Worm (Caenorhabditis elegans): Measurements from ENCODE around the gene srw-107.

Gene srw-107

DNA sequence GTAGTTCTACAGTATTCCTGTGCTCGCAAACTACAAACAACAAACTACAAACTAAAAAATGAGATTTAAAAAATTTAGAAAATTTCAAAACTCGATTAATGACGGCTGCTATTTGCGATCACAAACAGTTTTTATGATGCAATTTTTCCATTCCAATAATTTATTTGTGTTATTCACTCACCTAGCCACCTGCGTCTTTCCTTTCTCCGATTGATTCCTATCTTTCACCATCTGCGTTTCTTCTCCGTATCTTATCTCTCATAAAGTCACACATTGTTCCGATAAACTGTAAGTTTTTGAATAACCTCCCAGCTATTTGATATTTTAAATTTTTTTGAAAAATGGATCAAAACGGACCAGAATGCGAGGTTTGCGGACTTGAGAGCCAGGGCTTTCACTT, 12.8 kb upstream of the srw-107 start, which contains the start of gene nhr-132 (continued):
- TF ChIP-seq blmp-1 (tag; optimal IDR thresholded peaks at IDR 0.05) (peak; percentile 43), hpl-2 (GFP tag; optimal IDR thresholded peaks at IDR 0.05) (no peak), fkh-4 (tag; optimal IDR thresholded peaks at IDR 0.05; ENCODE audit: borderline replicate concordance) (no peak), lin-13 (GFP tag; optimal IDR thresholded peaks at IDR 0.05) (no peak), swsn-7 (tag; optimal IDR thresholded peaks at IDR 0.05) (no peak), egl-27 (tag; optimal IDR thresholded peaks at IDR 0.05) (no peak), mep-1 (tag; optimal IDR thresholded peaks at IDR 0.05) (peak; percentile 54), ceh-88 (GFP tag; IDR thresholded peaks at IDR 0.05) (no peak), C34B4.2 (tag; optimal IDR thresholded peaks at IDR 0.05) (no peak), skn-1 (tag; optimal IDR thresholded peaks at IDR 0.05) (no peak), nhr-237 (tag; optimal IDR thresholded peaks at IDR 0.05) (no peak), isw-1 (GFP tag; IDR thresholded peaks at IDR 0.05) (no peak), aha-1 (tag; optimal IDR thresholded peaks at IDR 0.05) (no peak), sup-37 (GFP tag; optimal IDR thresholded peaks at IDR 0.05) (no peak), lin-35 (GFP tag; optimal IDR thresholded peaks at IDR 0.05) (peak in 1 of 2 experiments; percentile 44), ceh-8 (GFP tag; optimal IDR thresholded peaks at IDR 0.05) (no peak), tbx-2 (tag; optimal IDR thresholded peaks at IDR 0.05) (no peak), efl-1 (optimal IDR thresholded peaks at IDR 0.05) (peak in 1 of 2 experiments; percentile 1), efl-1 (GFP tag; optimal IDR thresholded peaks at IDR 0.05 in 1 of 2) (no peak), unc-30 (tag; optimal IDR thresholded peaks at IDR 0.05) (no peak), nhr-84 (tag; optimal IDR thresholded peaks at IDR 0.05) (no peak), ama-1 (optimal IDR thresholded peaks at IDR 0.05) (no peak), unc-62 (GFP tag; optimal IDR thresholded peaks at IDR 0.05) (no peak), nhr-77 (tag; optimal IDR thresholded peaks at IDR 0.05) (peak; percentile 28), sptf-1 (tag; optimal IDR thresholded peaks at IDR 0.05) (no peak), xbp-1 (tag; optimal IDR thresholded peaks at IDR 0.05) (no peak), hlh-4 (tag; optimal IDR thresholded peaks at IDR 0.05) (no peak), nhr-12 (tag; optimal IDR thresholded peaks at IDR 0.05) (no peak), pag-3 (tag; optimal IDR thresholded peaks at IDR 0.05; ENCODE audit: borderline replicate concordance, insufficient read depth) (no peak), ceh-90 (tag; optimal IDR thresholded peaks at IDR 0.05) (no peak), irx-1 (tag; optimal IDR thresholded peaks at IDR 0.05) (no peak), zag-1 (tag; optimal IDR thresholded peaks at IDR 0.05) (no peak), nhr-85 (tag) (peak; percentile 77), elt-3 (tag; optimal IDR thresholded peaks at IDR 0.05) (peak in 2 of 6 experiments; percentile 25 to 44), lin-15B (tag; optimal IDR thresholded peaks at IDR 0.05) (no peak), ceh-63 (GFP tag; optimal IDR thresholded peaks at IDR 0.05) (no peak), nhr-71 (tag; optimal IDR thresholded peaks at IDR 0.05) (no peak), nhr-20 (tag; optimal IDR thresholded peaks at IDR 0.05) (peak; percentile 56), grh-1 (GFP tag; IDR thresholded peaks at IDR 0.05) (no peak), unc-86 (tag; optimal IDR thresholded peaks at IDR 0.05) (no peak), zip-4 (GFP tag; optimal IDR thresholded peaks at IDR 0.05) (no peak), lsy-2 (tag; optimal IDR thresholded peaks at IDR 0.05) (peak in 1 of 2 experiments; percentile 0), lin-14 (GFP tag; optimal IDR thresholded peaks at IDR 0.05) (peak; percentile 92), ztf-11 (tag; optimal IDR thresholded peaks at IDR 0.05) (no peak), C16A3.4 (tag; optimal IDR thresholded peaks at IDR 0.05) (no peak)

DNA sequence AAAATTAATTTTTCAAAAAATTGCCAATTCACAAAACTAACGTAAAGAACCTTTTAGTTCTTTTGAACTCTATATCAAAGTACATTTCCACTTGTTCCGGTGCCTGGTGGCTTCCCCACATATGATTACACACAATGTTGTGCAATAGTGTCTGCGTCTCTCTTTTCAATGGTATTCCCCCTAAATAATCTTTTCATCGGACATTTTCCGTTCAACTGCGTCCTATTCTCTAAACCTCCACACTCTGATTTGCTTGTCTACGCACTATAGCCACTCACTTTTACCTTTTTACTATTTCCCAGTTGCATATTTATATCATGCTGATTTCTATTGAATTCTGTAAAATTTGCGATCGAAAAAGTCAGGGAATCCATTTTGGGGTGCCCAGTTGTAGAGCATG, 10.6 kb upstream of the srw-107 start, which contains the start of gene nhr-58:
Gene nhr-58, plus strand, starts transcription at position 214 of the 400 bp plus-strand sequence.
- no peak for TF ChIP-seq irx-1 (tag; optimal IDR thresholded peaks at IDR 0.05)
- no peak for TF ChIP-seq vab-15 (tag; optimal IDR thresholded peaks at IDR 0.05)
- no peak for TF ChIP-seq zip-4 (GFP tag; optimal IDR thresholded peaks at IDR 0.05)
- TF ChIP-seq egl-13 (tag; optimal IDR thresholded peaks at IDR 0.05): no peak
- TF ChIP-seq dsc-1 (tag; optimal IDR thresholded peaks at IDR 0.05): no peak
- TF ChIP-seq lin-15B (tag; optimal IDR thresholded peaks at IDR 0.05): no peak
- TF ChIP-seq ets-5 (GFP tag; IDR thresholded peaks at IDR 0.05): no peak
- TF ChIP-seq nhr-71 (tag; optimal IDR thresholded peaks at IDR 0.05): peak; percentile 76
- no peak for TF ChIP-seq lin-39 (tag; optimal IDR thresholded peaks at IDR 0.05)
- no peak for TF ChIP-seq efl-3 (GFP tag; optimal IDR thresholded peaks at IDR 0.05)
- peak; percentile 70 to 83 for TF ChIP-seq egl-27 (tag; optimal IDR thresholded peaks at IDR 0.05)
- peak; percentile 27 for TF ChIP-seq ztf-4 (tag; optimal IDR thresholded peaks at IDR 0.05)
- peak in 2 of 3 experiments; percentile 8 to 17 for TF ChIP-seq dpl-1 (GFP tag; optimal IDR thresholded peaks at IDR 0.05)
- TF ChIP-seq nhr-20 (tag; optimal IDR thresholded peaks at IDR 0.05): peak; percentile 77
- no peak for TF ChIP-seq ztf-11 (tag; optimal IDR thresholded peaks at IDR 0.05)
- no peak for TF ChIP-seq lsy-2 (tag; optimal IDR thresholded peaks at IDR 0.05)
- no peak for TF ChIP-seq nhr-76 (tag; optimal IDR thresholded peaks at IDR 0.05)
- TF ChIP-seq ceh-88 (GFP tag; IDR thresholded peaks at IDR 0.05): no peak
- no peak for TF ChIP-seq pag-3 (tag; optimal IDR thresholded peaks at IDR 0.05; ENCODE audit: borderline replicate concordance, insufficient read depth)
- no peak for TF ChIP-seq zag-1 (tag; optimal IDR thresholded peaks at IDR 0.05)
- no peak for TF ChIP-seq grh-1 (GFP tag; IDR thresholded peaks at IDR 0.05)

All from whole organism, L1 larva.